Worm (Caenorhabditis elegans): ENCODE measurements around the gene Y73F8A.35.

- TF ChIP-seq fkh-10 (GFP tag; optimal IDR thresholded peaks at IDR 0.05) (no peak), ceh-19 (GFP tag; optimal IDR thresholded peaks at IDR 0.05) (no peak), lin-11 (tag; optimal IDR thresholded peaks at IDR 0.05) (no peak), F13H6.1 (tag; optimal IDR thresholded peaks at IDR 0.05) (no peak), ceh-9 (tag; optimal IDR thresholded peaks at IDR 0.05) (no peak), pax-1 (tag; optimal IDR thresholded peaks at IDR 0.05) (no peak), nhr-11 (tag; optimal IDR thresholded peaks at IDR 0.05) (no peak), ceh-31 (tag; optimal IDR thresholded peaks at IDR 0.05) (no peak), pha-4 (tag; optimal IDR thresholded peaks at IDR 0.05) (no peak), unc-3 (GFP tag; conservative IDR thresholded peaks at IDR 0.05) (no peak), unc-3 (tag; optimal IDR thresholded peaks at IDR 0.05) (no peak), nfya-1 (tag; optimal IDR thresholded peaks at IDR 0.05) (no peak), elt-2 (tag; optimal IDR thresholded peaks at IDR 0.05) (no peak)
These were observed 15.0 kb upstream of the Y73F8A.35 start for ce11 chrIV:15554771-15555170.

Data from whole organism, late embryonic.